Fruit fly (Drosophila melanogaster) whole organism, embryonic: ENCODE measurements around the gene CG17134.

Source experiments
- Antp ChIP-seq: fragments of 200-800 bp; sonication (Bioruptor generic); optimal IDR thresholded peaks from 3 replicates; lab custom pipeline; 2016; ENCODE audit warnings: missing biosample characterization, missing genetic modification characterization
- CG10321 ChIP-seq: fragments of 200-800 bp; sonication (Bioruptor generic); IDR thresholded peaks from 2 replicates; pipeline ENCODE4 v1.3.6; 2022; ENCODE audit warnings: missing biosample characterization, missing genetic modification characterization
- CG10431 ChIP-seq: fragments of 200-800 bp; sonication (Bioruptor generic); optimal IDR thresholded peaks from 3 replicates; lab custom pipeline; 2018; ENCODE audit warnings: missing biosample characterization, mild to moderate bottlenecking, missing genetic modification characterization
- CG11504 ChIP-seq: fragments of 200-800 bp; sonication (Bioruptor generic); optimal IDR thresholded peaks from 3 replicates; lab custom pipeline; 2019; ENCODE audit warnings: missing biosample characterization, mild to moderate bottlenecking, missing genetic modification characterization, moderate library complexity
- CG11695 ChIP-seq: fragments of 200-800 bp; sonication (Bioruptor generic); IDR thresholded peaks from 3 replicates; pipeline ENCODE4 v1.3.6; 2022; ENCODE audit warnings: missing biosample characterization, missing genetic modification characterization
- CG12391 ChIP-seq: fragments of 200-800 bp; sonication (Bioruptor generic); optimal IDR thresholded peaks from 3 replicates; lab custom pipeline; 2018; ENCODE audit warnings: missing biosample characterization, mild to moderate bottlenecking, missing genetic modification characterization, moderate library complexity
- CG16863 ChIP-seq: fragments of 200-800 bp; sonication (Bioruptor generic); optimal IDR thresholded peaks from 3 replicates; lab custom pipeline; 2016; ENCODE audit warnings: missing biosample characterization, missing genetic modification characterization
- CG3065 ChIP-seq: fragments of 200-800 bp; sonication (Bioruptor generic); optimal IDR thresholded peaks from 2 replicates; lab custom pipeline; 2016; ENCODE audit warnings: missing biosample characterization, missing genetic modification characterization
- CG31224 ChIP-seq: fragments of 200-800 bp; sonication (Bioruptor generic); IDR thresholded peaks from 2 replicates; pipeline ENCODE4 v1.3.6; 2022; ENCODE audit warnings: missing biosample characterization, missing genetic modification characterization
- CG33213 ChIP-seq: fragments of 200-800 bp; sonication (Bioruptor generic); optimal IDR thresholded peaks from 3 replicates; lab custom pipeline; 2016; ENCODE audit warnings: missing biosample characterization, missing genetic modification characterization
- CG3995 ChIP-seq: fragments of 200-800 bp; sonication (Bioruptor generic); optimal IDR thresholded peaks from 3 replicates; lab custom pipeline; 2016; ENCODE audit warnings: missing biosample characterization, missing genetic modification characterization
- CG6272 ChIP-seq: fragments of 200-800 bp; sonication (Bioruptor generic); IDR thresholded peaks from 2 replicates; pipeline ENCODE4 v1.3.6; 2022; ENCODE audit warnings: missing biosample characterization, missing genetic modification characterization
- CG6813 ChIP-seq: fragments of 200-800 bp; sonication (Bioruptor generic); optimal IDR thresholded peaks from 2 replicates; lab custom pipeline; 2017; ENCODE audit warnings: missing biosample characterization, missing genetic modification characterization, mild to moderate bottlenecking, moderate library complexity, missing genetic modification reagents
- CG7372 ChIP-seq: fragments of 200-800 bp; sonication (Bioruptor generic); IDR thresholded peaks from 2 replicates; pipeline ENCODE4 v1.3.6; 2022; ENCODE audit warnings: missing biosample characterization, missing genetic modification characterization
- CG9215 ChIP-seq: fragments of 200-800 bp; sonication (Bioruptor generic); IDR thresholded peaks from 2 replicates; pipeline ENCODE4 v1.3.6; 2022; ENCODE audit warnings: missing biosample characterization, missing genetic modification characterization
- Dad ChIP-seq: fragments of 200-800 bp; sonication (Bioruptor generic); optimal IDR thresholded peaks from 3 replicates; lab custom pipeline; 2016; ENCODE audit warnings: missing biosample characterization, missing genetic modification characterization
- Dek ChIP-seq: fragments of 200-800 bp; sonication (Bioruptor generic); optimal IDR thresholded peaks from 3 replicates; lab custom pipeline; 2019; ENCODE audit warnings: missing biosample characterization, mild to moderate bottlenecking, missing genetic modification characterization, moderate library complexity
- Dip2 ChIP-seq: fragments of 200-800 bp; sonication (Bioruptor generic); IDR thresholded peaks from 2 replicates; pipeline ENCODE4 v1.3.6; 2022; ENCODE audit warnings: missing biosample characterization, missing genetic modification characterization
- Doc3 ChIP-seq: fragments of 200-800 bp; sonication (Bioruptor generic); IDR thresholded peaks from 3 replicates; pipeline ENCODE4 v1.3.6; 2022; ENCODE audit warnings: missing biosample characterization, missing genetic modification characterization; ENCODE audit not compliant: partially characterized antibody
- Elba2 ChIP-seq: fragments of 200-800 bp; sonication (Bioruptor generic); optimal IDR thresholded peaks from 3 replicates; lab custom pipeline; 2016; ENCODE audit warnings: missing biosample characterization, missing genetic modification characterization
- Ets65A ChIP-seq: fragments of 200-800 bp; sonication (Bioruptor generic); peaks from one replicate; lab custom pipeline; 2016; ENCODE audit warnings: missing biosample characterization, missing genetic modification characterization
- H15 ChIP-seq: fragments of 200-800 bp; sonication (Bioruptor generic); IDR thresholded peaks from 3 replicates; pipeline ENCODE4 v1.3.6; 2022; ENCODE audit warnings: missing biosample characterization, missing genetic modification characterization
- Hey ChIP-seq: fragments of 200-800 bp; sonication (Bioruptor generic); optimal IDR thresholded peaks from 3 replicates; lab custom pipeline; 2018; ENCODE audit warnings: missing biosample characterization, mild to moderate bottlenecking, missing genetic modification characterization
- Hsf ChIP-seq: fragments of 200-800 bp; sonication (Bioruptor generic); optimal IDR thresholded peaks from 3 replicates; lab custom pipeline; 2016; ENCODE audit warnings: missing biosample characterization, missing genetic modification characterization
- NC2β ChIP-seq: fragments of 200-800 bp; sonication (Bioruptor generic); optimal IDR thresholded peaks from 2 replicates; lab custom pipeline; 2016; ENCODE audit warnings: missing biosample characterization, missing genetic modification characterization
- Oli ChIP-seq: fragments of 200-800 bp; sonication (Bioruptor generic); optimal IDR thresholded peaks from 2 replicates; lab custom pipeline; 2018; ENCODE audit warnings: missing biosample characterization, mild to moderate bottlenecking, missing genetic modification characterization, moderate library complexity
- Rx ChIP-seq: fragments of 200-800 bp; sonication (Bioruptor generic); IDR thresholded peaks from 2 replicates; pipeline ENCODE4 v1.3.6; 2022; ENCODE audit warnings: missing biosample characterization, missing genetic modification characterization
- Sox100B ChIP-seq: fragments of 200-800 bp; sonication (Bioruptor generic); optimal IDR thresholded peaks from 3 replicates; lab custom pipeline; 2018; ENCODE audit warnings: missing biosample characterization, mild to moderate bottlenecking, missing genetic modification characterization
- Sry-δ ChIP-seq: fragments of 200-800 bp; sonication (Bioruptor generic); optimal IDR thresholded peaks from 2 replicates; lab custom pipeline; 2016; ENCODE audit warnings: missing biosample characterization, missing genetic modification characterization
- YL-1 ChIP-seq: fragments of 200-800 bp; sonication (Bioruptor generic); optimal IDR thresholded peaks from 3 replicates; lab custom pipeline; 2017; ENCODE audit warnings: missing biosample characterization, mild to moderate bottlenecking, missing genetic modification characterization
- ab ChIP-seq: fragments of 200-800 bp; sonication (Bioruptor generic); optimal IDR thresholded peaks from 2 replicates; lab custom pipeline; 2016; ENCODE audit warnings: missing biosample characterization, missing genetic modification characterization
- abd-A ChIP-seq: fragments of 200-800 bp; sonication (Bioruptor generic); optimal IDR thresholded peaks from 3 replicates; lab custom pipeline; 2019; ENCODE audit warnings: missing biosample characterization, mild to moderate bottlenecking, missing genetic modification characterization, moderate library complexity
- dm ChIP-seq: fragments of 200-800 bp; sonication (Bioruptor generic); optimal IDR thresholded peaks from 3 replicates; lab custom pipeline; 2016; ENCODE audit warnings: missing biosample characterization, missing genetic modification characterization
- exex ChIP-seq: fragments of 200-800 bp; sonication (Bioruptor generic); optimal IDR thresholded peaks from 4 replicates; lab custom pipeline; 2018; ENCODE audit warnings: missing biosample characterization, mild to moderate bottlenecking, missing genetic modification characterization, moderate library complexity
- fd102C ChIP-seq: fragments of 200-800 bp; sonication (Bioruptor generic); optimal IDR thresholded peaks from 2 replicates; lab custom pipeline; 2018; ENCODE audit warnings: missing biosample characterization, mild to moderate bottlenecking, missing genetic modification characterization, moderate library complexity
- fd64A ChIP-seq: fragments of 200-800 bp; sonication (Bioruptor generic); optimal IDR thresholded peaks from 3 replicates; lab custom pipeline; 2018; ENCODE audit warnings: missing biosample characterization, mild to moderate bottlenecking, missing genetic modification characterization
- gce ChIP-seq: fragments of 200-800 bp; sonication (Bioruptor generic); IDR thresholded peaks from 3 replicates; pipeline ENCODE4 v1.3.6; 2022; ENCODE audit warnings: missing biosample characterization, missing genetic modification characterization
- gsb ChIP-seq: fragments of 200-800 bp; sonication (Bioruptor generic); IDR thresholded peaks from 2 replicates; pipeline ENCODE4 v1.3.6; 2022; ENCODE audit warnings: missing biosample characterization, missing genetic modification characterization
- kay ChIP-seq: fragments of 200-800 bp; sonication (Bioruptor generic); optimal IDR thresholded peaks from 2 replicates; lab custom pipeline; 2016; ENCODE audit warnings: missing biosample characterization, missing genetic modification characterization
- lbe ChIP-seq: fragments of 200-800 bp; sonication (Bioruptor generic); optimal IDR thresholded peaks from 2 replicates; lab custom pipeline; 2016; ENCODE audit warnings: missing biosample characterization, mild to moderate bottlenecking, missing genetic modification characterization
- nerfin-1 ChIP-seq: fragments of 200-800 bp; sonication (Bioruptor generic); optimal IDR thresholded peaks from 3 replicates; lab custom pipeline; 2019; ENCODE audit warnings: missing biosample characterization, mild to moderate bottlenecking, missing genetic modification characterization, moderate library complexity
- peb ChIP-seq: fragments of 200-800 bp; sonication (Bioruptor generic); IDR thresholded peaks from 2 replicates; pipeline ENCODE4 v1.3.6; 2022; ENCODE audit warnings: missing biosample characterization, missing genetic modification characterization
- pnt ChIP-seq: fragments of 200-800 bp; sonication (Bioruptor generic); optimal IDR thresholded peaks from 3 replicates; lab custom pipeline; 2016; ENCODE audit warnings: missing biosample characterization, missing genetic modification characterization
- ranshi ChIP-seq: fragments of 200-800 bp; sonication (Bioruptor generic); IDR thresholded peaks from 2 replicates; pipeline ENCODE4 v1.3.6; 2022; ENCODE audit warnings: missing biosample characterization, missing genetic modification characterization
- sens ChIP-seq: fragments of 200-800 bp; sonication (Bioruptor generic); peaks from one replicate; lab custom pipeline; 2016; ENCODE audit warnings: missing biosample characterization, missing genetic modification characterization
- tio ChIP-seq: fragments of 200-800 bp; sonication (Bioruptor generic); optimal IDR thresholded peaks from 2 replicates; lab custom pipeline; 2017; ENCODE audit warnings: missing biosample characterization, missing genetic modification characterization, inconsistent platforms
- trh ChIP-seq: fragments of 200-800 bp; sonication (Bioruptor generic); optimal IDR thresholded peaks from 2 replicates; lab custom pipeline; 2016; ENCODE audit warnings: missing biosample characterization, missing genetic modification characterization
- zf30C ChIP-seq: fragments of 200-800 bp; sonication (Bioruptor generic); optimal IDR thresholded peaks from 3 replicates; lab custom pipeline; 2018; ENCODE audit warnings: missing biosample characterization, mild to moderate bottlenecking, missing genetic modification characterization

Gene CG17134

dm6 chr2L:10856328-10856942 is 35.9 kb downstream of the CG17134 start, which contains the start of gene Dnz1 (continued):
- TF ChIP-seq Doc3 (GFP tag; lab: Robert Waterston, UW) (no peak), Dip2 (GFP tag; lab: Robert Waterston, UW) (no peak), fd64A (GFP tag; lab: Kevin White, UChicago) (no peak), CG11504 (tag; lab: Kevin White, UChicago) (peak; percentile 58), CG16863 (GFP tag; lab: Kevin White, UChicago) (no peak), Dek (tag; lab: Kevin White, UChicago) (peak; percentile 39), ranshi (GFP tag; lab: Robert Waterston, UW) (no peak), ab (GFP tag; lab: Kevin White, UChicago) (no peak), Oli (peak; percentile 37), gsb (GFP tag; lab: Robert Waterston, UW) (no peak), fd102C (GFP tag; lab: Kevin White, UChicago) (no peak), Rx (peak; percentile 45), sens (GFP tag; lab: Kevin White, UChicago) (peak; percentile 83), Sry-δ (GFP tag; lab: Kevin White, UChicago) (no peak), peb (no peak), Ets65A (GFP tag; lab: Kevin White, UChicago) (peak; percentile 78), abd-A (no peak), CG3065 (GFP tag; lab: Kevin White, UChicago) (no peak), dm (GFP tag; lab: Kevin White, UChicago) (no peak), tio (GFP tag; lab: Kevin White, UChicago) (no peak), CG6813 (GFP tag; lab: Kevin White, UChicago) (no peak), exex (no peak), CG11695 (peak; percentile 45; the same call in 1 of the 3 replicates), nerfin-1 (tag; lab: Kevin White, UChicago) (peak; percentile 36), YL-1 (peak; percentile 40), CG7372 (no peak), trh (GFP tag; lab: Kevin White, UChicago) (no peak), CG10321 (no peak), CG33213 (GFP tag; lab: Kevin White, UChicago) (no peak), CG10431 (GFP tag; lab: Kevin White, UChicago) (no peak), lbe (GFP tag; lab: Kevin White, UChicago) (no peak), zf30C (GFP tag; lab: Kevin White, UChicago) (no peak), H15 (GFP tag; lab: Robert Waterston, UW) (no peak), Hey (tag; lab: Kevin White, UChicago) (no peak), Sox100B (GFP tag; lab: Kevin White, UChicago) (peak; percentile 33), Dad (no peak), Hsf (GFP tag; lab: Kevin White, UChicago) (peak; percentile 56), gce (no peak; the same call in 2 of the 3 replicates), pnt (GFP tag; lab: Kevin White, UChicago) (peak; percentile 18), CG31224 (GFP tag; lab: Robert Waterston, UW) (peak; percentile 17; the same call in 1 of the 2 replicates), CG12391 (tag; lab: Kevin White, UChicago) (peak; percentile 57), kay (GFP tag; lab: Kevin White, UChicago) (peak; percentile 7), NC2β (GFP tag; lab: Kevin White, UChicago) (no peak), Elba2 (GFP tag; lab: Kevin White, UChicago) (no peak), Antp (GFP tag; lab: Kevin White, UChicago) (no peak), CG9215 (GFP tag; lab: Robert Waterston, UW) (peak; percentile 36; the same call in 1 of the 2 replicates), CG6272 (no peak), CG3995 (GFP tag; lab: Kevin White, UChicago) (peak; percentile 34)
